Worm (Caenorhabditis elegans) whole organism, L3 larva: ENCODE data around the gene ftt-2.

Source experiments
- R02D3.7 ChIP-seq: fragments of 150-350 bp; optimal IDR thresholded peaks from 2 replicates; lab custom pipeline; 2014; ENCODE audit warnings: missing biosample characterization, missing genetic modification characterization
- aly-2 ChIP-seq: fragments of 150-350 bp; optimal IDR thresholded peaks from 2 replicates; lab custom pipeline; 2014; ENCODE audit warnings: missing biosample characterization, missing genetic modification characterization
- ama-1 ChIP-seq: fragments of 150-350 bp; optimal IDR thresholded peaks from 2 replicates; lab custom pipeline; 2018
- ceh-16 ChIP-seq: sonication (generic microtip); optimal IDR thresholded peaks from 2 replicates; lab custom pipeline; 2017; ENCODE audit warnings: missing biosample characterization, missing genetic modification characterization
- ceh-28 ChIP-seq: fragments of 150-350 bp; optimal IDR thresholded peaks from 2 replicates; lab custom pipeline; 2014; ENCODE audit warnings: missing biosample characterization, missing genetic modification reagents, missing genetic modification characterization
- ceh-82 ChIP-seq: fragments of 150-350 bp; optimal IDR thresholded peaks from 2 replicates; lab custom pipeline; 2014; ENCODE audit warnings: missing biosample characterization, missing genetic modification characterization
- daf-12 ChIP-seq: fragments of 150-350 bp; optimal IDR thresholded peaks from 2 replicates; lab custom pipeline; 2014; ENCODE audit warnings: missing biosample characterization, missing genetic modification reagents, missing genetic modification characterization
- egl-27 ChIP-seq: sonication (generic microtip); optimal IDR thresholded peaks from 4 replicates; lab custom pipeline; 2017; ENCODE audit warnings: missing biosample characterization, missing genetic modification reagents, missing genetic modification characterization
- egl-5 ChIP-seq: fragments of 150-350 bp; optimal IDR thresholded peaks from 2 replicates; lab custom pipeline; 2017; ENCODE audit warnings: missing biosample characterization, missing genetic modification reagents, missing genetic modification characterization, inconsistent platforms
- elt-2 ChIP-seq: sonication (generic microtip); optimal IDR thresholded peaks from 2 replicates; lab custom pipeline; 2016; ENCODE audit warnings: missing genetic modification reagents, mild to moderate bottlenecking, missing genetic modification characterization, missing compliant biosample characterization
- elt-3 ChIP-seq, 3 experiments: fragments of 150-350 bp in 1 of 3; sonication (generic microtip) in 2 of 3; optimal IDR thresholded peaks; 2 replicates in 2 of 3; 4 replicates in 1 of 3; lab custom pipeline; 2014 to 2017; ENCODE audit warnings: missing biosample characterization in 3 of 3, missing genetic modification characterization in 3 of 3
- eor-1 ChIP-seq, 2 experiments: fragments of 150-350 bp; optimal IDR thresholded peaks; 2 replicates each; lab custom pipeline; 2014 to 2018; ENCODE audit warnings: missing biosample characterization in 2 of 2, missing genetic modification characterization in 2 of 2
- fkh-2 ChIP-seq: fragments of 150-350 bp; optimal IDR thresholded peaks from 2 replicates; lab custom pipeline; 2014; ENCODE audit warnings: missing biosample characterization, missing genetic modification reagents, missing genetic modification characterization
- fos-1 ChIP-seq: fragments of 150-350 bp; optimal IDR thresholded peaks from 2 replicates; lab custom pipeline; 2014; ENCODE audit warnings: missing biosample characterization, missing genetic modification characterization
- hmg-11 ChIP-seq: sonication (generic microtip); optimal IDR thresholded peaks from 2 replicates; lab custom pipeline; 2016; ENCODE audit warnings: missing genetic modification characterization, missing compliant biosample characterization
- jun-1 ChIP-seq: fragments of 150-350 bp; optimal IDR thresholded peaks from 2 replicates; lab custom pipeline; 2014; ENCODE audit warnings: missing biosample characterization, missing genetic modification reagents, missing genetic modification characterization
- lsy-12 ChIP-seq: sonication (generic microtip); optimal IDR thresholded peaks from 2 replicates; lab custom pipeline; 2016; ENCODE audit warnings: mild to moderate bottlenecking, missing genetic modification characterization, missing compliant biosample characterization
- mdl-1 ChIP-seq: fragments of 150-350 bp; optimal IDR thresholded peaks from 2 replicates; lab custom pipeline; 2014; ENCODE audit warnings: missing biosample characterization, missing genetic modification characterization
- mml-1 ChIP-seq: fragments of 150-350 bp; sonication (generic microtip); optimal IDR thresholded peaks from 3 replicates; lab custom pipeline; 2014; ENCODE audit warnings: missing biosample characterization, missing genetic modification characterization
- nfya-1 ChIP-seq: sonication (generic microtip); optimal IDR thresholded peaks from 2 replicates; lab custom pipeline; 2017; ENCODE audit warnings: missing genetic modification characterization, mild to moderate bottlenecking, missing compliant biosample characterization, antibody characterized with exemption, moderate library complexity; ENCODE audit not compliant: insufficient read depth
- nhr-12 ChIP-seq: fragments of 150-350 bp; optimal IDR thresholded peaks from 2 replicates; lab custom pipeline; 2014; ENCODE audit warnings: missing biosample characterization, missing genetic modification characterization
- nhr-23 ChIP-seq: fragments of 150-350 bp; optimal IDR thresholded peaks from 2 replicates; lab custom pipeline; 2014; ENCODE audit warnings: missing biosample characterization, missing genetic modification reagents, missing genetic modification characterization
- nhr-25 ChIP-seq: sonication (generic microtip); optimal IDR thresholded peaks from 2 replicates; lab custom pipeline; 2017; ENCODE audit warnings: missing biosample characterization, missing genetic modification characterization
- nhr-43 ChIP-seq: sonication (generic microtip); optimal IDR thresholded peaks from 2 replicates; lab custom pipeline; 2016; ENCODE audit warnings: mild to moderate bottlenecking, missing genetic modification characterization, missing compliant biosample characterization; ENCODE audit not compliant: poor library complexity, severe bottlenecking
- nhr-76 ChIP-seq: fragments of 150-350 bp; sonication (generic microtip); optimal IDR thresholded peaks from 5 replicates; lab custom pipeline; 2014; ENCODE audit warnings: missing biosample characterization, missing genetic modification characterization
- nhr-77 ChIP-seq: fragments of 150-350 bp; optimal IDR thresholded peaks from 2 replicates; lab custom pipeline; 2014; ENCODE audit warnings: missing biosample characterization, missing genetic modification characterization
- pha-4 ChIP-seq: fragments of 150-350 bp; optimal IDR thresholded peaks from 2 replicates; lab custom pipeline; 2014; ENCODE audit warnings: missing biosample characterization, missing genetic modification reagents, missing genetic modification characterization
- sea-2 ChIP-seq: fragments of 150-350 bp; sonication (generic microtip); optimal IDR thresholded peaks from 4 replicates; lab custom pipeline; 2014; ENCODE audit warnings: missing biosample characterization, missing genetic modification reagents, missing genetic modification characterization
- skn-1 ChIP-seq: fragments of 150-350 bp; optimal IDR thresholded peaks from 2 replicates; lab custom pipeline; 2014; ENCODE audit warnings: missing biosample characterization, missing genetic modification characterization
- snpc-4 ChIP-seq: fragments of 150-350 bp; optimal IDR thresholded peaks from 2 replicates; lab custom pipeline; 2014; ENCODE audit warnings: missing biosample characterization, missing genetic modification characterization
- tbx-2 ChIP-seq: sonication (generic microtip); optimal IDR thresholded peaks from 2 replicates; lab custom pipeline; 2016; ENCODE audit warnings: mild to moderate bottlenecking, missing genetic modification characterization, missing compliant biosample characterization
- unc-39 ChIP-seq: sonication (generic microtip); optimal IDR thresholded peaks from 4 replicates; lab custom pipeline; 2017; ENCODE audit warnings: missing biosample characterization, missing genetic modification characterization
- ztf-4 ChIP-seq: fragments of 150-350 bp; optimal IDR thresholded peaks from 2 replicates; lab custom pipeline; 2014; ENCODE audit warnings: missing biosample characterization, missing genetic modification characterization

Gene ftt-2

ce11 chrX:11605766-11606490, 709 bp upstream of the ftt-2 start (continued):
- peak; percentile 66 for TF ChIP-seq nfya-1 (tag; lab: Kevin White, UChicago)
- peak; percentile 86 for TF ChIP-seq nhr-23 (tag; lab: Kevin White, UChicago)
- peak; percentile 8 for TF ChIP-seq mdl-1
- peak; percentile 45 for TF ChIP-seq egl-5 (tag; lab: Kevin White, UChicago)
- TF ChIP-seq ceh-28, result peak; percentile 78
- peak; percentile 82 for TF ChIP-seq R02D3.7 (tag; lab: Kevin White, UChicago)
- TF ChIP-seq sea-2 (GFP tag; lab: Kevin White, UChicago), result peak; percentile 99
- TF ChIP-seq, all 47 proteins: peak for 38

ce11 chrX:11603234-11604108, 1.7 kb downstream of the ftt-2 start:
- TF ChIP-seq skn-1, result peak; percentile 10
- peak; percentile 65 for TF ChIP-seq aly-2 (tag; lab: Kevin White, UChicago)
- peak; percentile 5 for TF ChIP-seq pha-4 (tag; lab: Kevin White, UChicago)
- TF ChIP-seq daf-12, result no peak
- TF ChIP-seq ceh-82 (tag; lab: Kevin White, UChicago), result peak; percentile 28
- peak; percentile 55 for TF ChIP-seq tbx-2
- no peak for TF ChIP-seq unc-39 (tag; lab: Kevin White, UChicago)
- TF ChIP-seq egl-5 (tag; lab: Kevin White, UChicago), result no peak
- TF ChIP-seq eor-1 (tag; optimal IDR thresholded peaks at IDR 0.05; lab: Kevin White, UChicago), result no peak
- TF ChIP-seq lsy-12 (tag; lab: Kevin White, UChicago), result peak; percentile 67
- TF ChIP-seq hmg-11 (tag; lab: Kevin White, UChicago), result no peak
- no peak for TF ChIP-seq nfya-1 (tag; lab: Kevin White, UChicago)
- TF ChIP-seq ztf-4 (tag; lab: Kevin White, UChicago), result peak; percentile 45
- TF ChIP-seq mml-1 (tag; lab: Kevin White, UChicago), result no peak
- TF ChIP-seq ceh-28, result peak; percentile 69
- TF ChIP-seq nhr-43 (tag; lab: Kevin White, UChicago), result peak; percentile 65
- TF ChIP-seq nhr-76 (tag; lab: Kevin White, UChicago), result no peak
- TF ChIP-seq ceh-16 (tag; lab: Kevin White, UChicago), result no peak
- peak; percentile 67 for TF ChIP-seq nhr-77 (tag; lab: Kevin White, UChicago)
- no peak for TF ChIP-seq elt-3 (tag; optimal IDR thresholded peaks at IDR 0.05; lab: Kevin White, UChicago)
- peak; percentile 45 for TF ChIP-seq elt-2 (tag; lab: Kevin White, UChicago)
- no peak for TF ChIP-seq fkh-2 (tag; lab: Kevin White, UChicago)
- TF ChIP-seq nhr-25 (tag; lab: Kevin White, UChicago), result peak; percentile 63
- TF ChIP-seq egl-27 (tag; lab: Kevin White, UChicago), result no peak
- TF ChIP-seq fos-1 (tag; lab: Kevin White, UChicago), result peak; percentile 13
- no peak for TF ChIP-seq snpc-4 (tag; lab: Kevin White, UChicago)
- peak; percentile 23 for TF ChIP-seq R02D3.7 (tag; lab: Kevin White, UChicago)
- TF ChIP-seq nhr-12, result no peak
- TF ChIP-seq sea-2 (GFP tag; lab: Kevin White, UChicago), result no peak
- peak; percentile 48 for TF ChIP-seq nhr-23 (tag; lab: Kevin White, UChicago)
- peak; percentile 67 for TF ChIP-seq jun-1 (tag; lab: Kevin White, UChicago)
- peak; percentile 92 for TF ChIP-seq ama-1 (lab: Kevin White, UChicago)

ce11 chrX:11600488-11601106, 4.6 kb downstream of the ftt-2 start:
- TF ChIP-seq hmg-11 (tag; lab: Kevin White, UChicago) (peak; percentile 38), R02D3.7 (tag; lab: Kevin White, UChicago) (no peak)
